Worm (Caenorhabditis elegans) whole organism, L3 larva: ENCODE measurements around the gene mccc-2.

Experiments
- ama-1 ChIP-seq: fragments of 150-350 bp; optimal IDR thresholded peaks from 2 replicates; lab custom pipeline; 2018
- elt-2 ChIP-seq: sonication (generic microtip); optimal IDR thresholded peaks from 2 replicates; lab custom pipeline; 2016; ENCODE audit warnings: missing genetic modification reagents, mild to moderate bottlenecking, missing genetic modification characterization, missing compliant biosample characterization
- unc-62 ChIP-seq: fragments of 150-350 bp; sonication (generic microtip); optimal IDR thresholded peaks from 4 replicates; lab custom pipeline; 2014; ENCODE audit warnings: missing biosample characterization, missing genetic modification reagents, missing genetic modification characterization

DNA sequence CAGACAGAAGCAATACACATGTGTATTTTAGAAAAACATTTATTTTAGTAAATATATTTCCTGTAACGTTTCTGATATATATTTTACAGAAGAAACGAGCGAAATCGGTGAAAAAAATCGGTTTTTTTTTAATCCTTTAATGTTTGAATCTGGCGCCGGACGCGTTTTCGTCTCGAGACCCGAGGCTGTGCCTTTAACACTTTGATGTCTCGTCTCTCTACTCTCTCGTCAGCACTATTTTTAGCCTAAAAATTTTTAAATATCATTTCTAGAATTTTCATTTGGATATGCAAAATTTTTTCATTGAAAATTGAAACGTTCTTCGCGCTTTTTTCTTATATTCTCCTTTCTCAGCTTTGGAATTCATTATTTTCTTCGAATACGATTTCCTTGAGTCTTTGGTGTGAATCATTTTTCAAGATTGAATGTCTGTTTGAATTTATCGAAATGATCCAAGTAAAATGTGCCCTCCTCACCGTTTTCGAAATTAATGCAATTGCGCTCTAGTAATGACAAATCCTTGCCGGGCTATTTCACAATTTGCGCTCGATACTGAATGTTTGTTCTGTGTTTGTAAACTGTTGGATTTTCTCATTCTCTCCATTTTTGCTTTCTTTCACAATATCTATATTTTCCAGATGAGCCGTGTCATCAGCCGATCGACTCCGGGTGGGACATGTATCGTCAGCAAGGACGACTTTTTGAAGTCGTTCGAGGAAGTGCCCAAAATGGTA is 34.6 kb downstream of the mccc-2 start, which contains the start of gene cls-2:
- no peak for TF ChIP-seq ama-1 (lab: Kevin White, UChicago)
- no peak for TF ChIP-seq elt-2 (tag; lab: Kevin White, UChicago)
- no peak for TF ChIP-seq unc-62 (GFP tag; lab: Kevin White, UChicago)
